Fruit fly (Drosophila melanogaster) whole organism, embryonic: ENCODE data around the gene pod1.
A peak's percentile ranks its signal among the peaks of the same experiment; 100 is the strongest.

ENCODE experiments used
- Atf-2 ChIP-seq: fragments of 200-800 bp; sonication (Bioruptor generic); optimal IDR thresholded peaks from 2 replicates; lab custom pipeline; 2016; ENCODE audit warnings: missing biosample characterization, missing genetic modification characterization
- CG10431 ChIP-seq: fragments of 200-800 bp; sonication (Bioruptor generic); optimal IDR thresholded peaks from 3 replicates; lab custom pipeline; 2018; ENCODE audit warnings: missing biosample characterization, mild to moderate bottlenecking, missing genetic modification characterization
- CG12071 ChIP-seq: fragments of 200-800 bp; sonication (Bioruptor generic); optimal IDR thresholded peaks from 3 replicates; lab custom pipeline; 2018; ENCODE audit warnings: missing biosample characterization, mild to moderate bottlenecking, missing genetic modification characterization
- CG14965 ChIP-seq: fragments of 200-800 bp; sonication (Bioruptor generic); optimal IDR thresholded peaks from 2 replicates; lab custom pipeline; 2016; ENCODE audit warnings: missing biosample characterization, missing genetic modification characterization, borderline replicate concordance
- CG15269 ChIP-seq: fragments of 200-800 bp; sonication (Bioruptor generic); optimal IDR thresholded peaks from 2 replicates; lab custom pipeline; 2018; ENCODE audit warnings: missing biosample characterization, mild to moderate bottlenecking, missing genetic modification characterization, moderate library complexity
- CG32772 ChIP-seq: fragments of 200-800 bp; sonication (Bioruptor generic); IDR thresholded peaks from 2 replicates; pipeline ENCODE4 v1.3.6; 2022; ENCODE audit warnings: missing biosample characterization, missing genetic modification characterization
- CG34376 ChIP-seq: fragments of 200-800 bp; sonication (Bioruptor generic); optimal IDR thresholded peaks from 2 replicates; lab custom pipeline; 2018; ENCODE audit warnings: missing biosample characterization, mild to moderate bottlenecking, missing genetic modification characterization
- CG4360 ChIP-seq: fragments of 200-800 bp; sonication (Bioruptor generic); IDR thresholded peaks from 2 replicates; pipeline ENCODE4 v1.3.6; 2022; ENCODE audit warnings: missing biosample characterization, missing genetic modification characterization
- CG5180 ChIP-seq: fragments of 200-800 bp; sonication (Bioruptor generic); optimal IDR thresholded peaks from 3 replicates; lab custom pipeline; 2017; ENCODE audit warnings: missing biosample characterization, missing genetic modification characterization, mild to moderate bottlenecking, moderate library complexity, missing genetic modification reagents
- CG5245 ChIP-seq: fragments of 200-800 bp; sonication (Bioruptor generic); optimal IDR thresholded peaks from 3 replicates; lab custom pipeline; 2016; ENCODE audit warnings: missing biosample characterization, missing genetic modification characterization
- CG6689 ChIP-seq: fragments of 200-800 bp; sonication (Bioruptor generic); IDR thresholded peaks from 2 replicates; pipeline ENCODE4 v1.3.6; 2022; ENCODE audit warnings: missing biosample characterization, missing genetic modification characterization
- CHES-1-like ChIP-seq: fragments of 200-800 bp; sonication (Bioruptor generic); optimal IDR thresholded peaks from 2 replicates; lab custom pipeline; 2016; ENCODE audit warnings: missing biosample characterization, missing genetic modification characterization
- CoRest ChIP-seq: fragments of 200-800 bp; sonication (Bioruptor generic); optimal IDR thresholded peaks from 3 replicates; lab custom pipeline; 2018; ENCODE audit warnings: missing biosample characterization, mild to moderate bottlenecking, missing genetic modification characterization, moderate library complexity
- D19B ChIP-seq: fragments of 200-800 bp; sonication (Bioruptor generic); optimal IDR thresholded peaks from 2 replicates; lab custom pipeline; 2017; ENCODE audit warnings: missing biosample characterization, mild to moderate bottlenecking, missing genetic modification characterization
- Drgx ChIP-seq: fragments of 200-800 bp; sonication (Bioruptor generic); IDR thresholded peaks from 2 replicates; pipeline ENCODE4 v1.3.6; 2022; ENCODE audit warnings: missing biosample characterization, missing genetic modification characterization
- Fer2 ChIP-seq: fragments of 200-800 bp; sonication (Bioruptor generic); optimal IDR thresholded peaks from 2 replicates; lab custom pipeline; 2018; ENCODE audit warnings: missing biosample characterization, mild to moderate bottlenecking, missing genetic modification characterization, moderate library complexity
- H2.0 ChIP-seq: fragments of 200-800 bp; sonication (Bioruptor generic); IDR thresholded peaks from 2 replicates; pipeline ENCODE4 v1.3.6; 2022; ENCODE audit warnings: missing biosample characterization, missing genetic modification characterization
- Hmr ChIP-seq: fragments of 200-800 bp; sonication (Bioruptor generic); optimal IDR thresholded peaks from 3 replicates; lab custom pipeline; 2017; ENCODE audit warnings: mild to moderate bottlenecking, missing biosample characterization, missing genetic modification reagents, missing genetic modification characterization
- MTF-1 ChIP-seq: fragments of 200-800 bp; sonication (Bioruptor generic); optimal IDR thresholded peaks from 2 replicates; lab custom pipeline; 2018; ENCODE audit warnings: missing biosample characterization, mild to moderate bottlenecking, missing genetic modification characterization, borderline replicate concordance
- Med ChIP-seq: fragments of 200-800 bp; sonication (Bioruptor generic); peaks from one replicate; lab custom pipeline; 2016; ENCODE audit warnings: missing biosample characterization, missing genetic modification characterization, mild to moderate bottlenecking, inconsistent platforms, moderate library complexity
- Sry-β ChIP-seq: fragments of 200-800 bp; sonication (Bioruptor generic); optimal IDR thresholded peaks from 2 replicates; lab custom pipeline; 2018; ENCODE audit warnings: missing biosample characterization, mild to moderate bottlenecking, missing genetic modification characterization, moderate library complexity
- Stat92E ChIP-seq, 3 experiments: fragments of >200 bp in 2 of 3; fragments of 200-800 bp in 1 of 3; sonication (Bioruptor generic) in 1 of 3; optimal IDR thresholded peaks; 2 replicates each; lab custom pipeline; 2017 to 2019; ENCODE audit warnings: missing biosample characterization in 3 of 3, missing genetic modification characterization in 3 of 3, mild to moderate bottlenecking in 1 of 3, moderate library complexity in 1 of 3
- caup ChIP-seq: fragments of 200-800 bp; sonication (Bioruptor generic); optimal IDR thresholded peaks from 3 replicates; lab custom pipeline; 2017; ENCODE audit warnings: missing biosample characterization, mild to moderate bottlenecking, missing genetic modification characterization, moderate library complexity; ENCODE audit not compliant: severe bottlenecking
- chm ChIP-seq: fragments of 200-800 bp; sonication (Bioruptor generic); IDR thresholded peaks from 2 replicates; pipeline ENCODE4 v1.3.6; 2022; ENCODE audit warnings: missing biosample characterization, missing genetic modification characterization
- cwo ChIP-seq: fragments of 200-800 bp; sonication (Bioruptor generic); optimal IDR thresholded peaks from 3 replicates; lab custom pipeline; 2017; ENCODE audit warnings: missing biosample characterization, missing genetic modification characterization, mild to moderate bottlenecking, moderate library complexity, missing genetic modification reagents
- danr ChIP-seq: fragments of 200-800 bp; sonication (Bioruptor generic); IDR thresholded peaks from 2 replicates; pipeline ENCODE4 v1.3.6; 2022; ENCODE audit warnings: missing biosample characterization, missing genetic modification characterization
- dimm ChIP-seq: fragments of 200-800 bp; sonication (Bioruptor generic); IDR thresholded peaks from 2 replicates; pipeline ENCODE4 v1.3.6; 2022; ENCODE audit warnings: missing biosample characterization, missing genetic modification characterization
- dmrt11E ChIP-seq: fragments of 200-800 bp; sonication (Bioruptor generic); optimal IDR thresholded peaks from 3 replicates; lab custom pipeline; 2018; ENCODE audit warnings: missing biosample characterization, mild to moderate bottlenecking, missing genetic modification characterization, moderate library complexity
- dmrt99B ChIP-seq: fragments of 200-800 bp; sonication (Bioruptor generic); optimal IDR thresholded peaks from 2 replicates; lab custom pipeline; 2018; ENCODE audit warnings: missing biosample characterization, mild to moderate bottlenecking, missing genetic modification characterization, moderate library complexity
- fd102C ChIP-seq: fragments of 200-800 bp; sonication (Bioruptor generic); optimal IDR thresholded peaks from 2 replicates; lab custom pipeline; 2018; ENCODE audit warnings: missing biosample characterization, mild to moderate bottlenecking, missing genetic modification characterization, moderate library complexity
- jigr1 ChIP-seq: fragments of 200-800 bp; sonication (Bioruptor generic); IDR thresholded peaks from 3 replicates; pipeline ENCODE4 v1.3.6; 2022; ENCODE audit warnings: missing biosample characterization, missing genetic modification characterization
- mam ChIP-seq: fragments of 200-800 bp; sonication (Bioruptor generic); optimal IDR thresholded peaks from 3 replicates; lab custom pipeline; 2016; ENCODE audit warnings: missing biosample characterization, missing genetic modification characterization
- pros ChIP-seq: fragments of 200-800 bp; sonication (Bioruptor generic); optimal IDR thresholded peaks from 3 replicates; lab custom pipeline; 2019; ENCODE audit warnings: missing biosample characterization, mild to moderate bottlenecking, missing genetic modification characterization, moderate library complexity
- row ChIP-seq: fragments of 200-800 bp; sonication (Bioruptor generic); IDR thresholded peaks from 3 replicates; pipeline ENCODE4 v1.3.6; 2022; ENCODE audit warnings: missing biosample characterization, missing genetic modification characterization
- sug ChIP-seq: fragments of 200-800 bp; optimal IDR thresholded peaks from 2 replicates; lab custom pipeline; 2019; ENCODE audit warnings: missing biosample characterization, mild to moderate bottlenecking, missing genetic modification characterization, moderate library complexity
- tgo ChIP-seq: fragments of 200-800 bp; sonication (Bioruptor generic); IDR thresholded peaks from 3 replicates; pipeline ENCODE4 v1.3.6; 2022; ENCODE audit warnings: missing biosample characterization, missing genetic modification characterization
- ttk ChIP-seq: fragments of 200-800 bp; sonication (Bioruptor generic); IDR thresholded peaks from 2 replicates; pipeline ENCODE4 v2.1.2; 2022; ENCODE audit warnings: missing biosample characterization, missing genetic modification characterization
- z ChIP-seq: fragments of 200-800 bp; sonication (Bioruptor generic); IDR thresholded peaks from 3 replicates; pipeline ENCODE4 v1.3.6; 2022; ENCODE audit warnings: missing biosample characterization, missing genetic modification characterization

Gene pod1

DNA sequence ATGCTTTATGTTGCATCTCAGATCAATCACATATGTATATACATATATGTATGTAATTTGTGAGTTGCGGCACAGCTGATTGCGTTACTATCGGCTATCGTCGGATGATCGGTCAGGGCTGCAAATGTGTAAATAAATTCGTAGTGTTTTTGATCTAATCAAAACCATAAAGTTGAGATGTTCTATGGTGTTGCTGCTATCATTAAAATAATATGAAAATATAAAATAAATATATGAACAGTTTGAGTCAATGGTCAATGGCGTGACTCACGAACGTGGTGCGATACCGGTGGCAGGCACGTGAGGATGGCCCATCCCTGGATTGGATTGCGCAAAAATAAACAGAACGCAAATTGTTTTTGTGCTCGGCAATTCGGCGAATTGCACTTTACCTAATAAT is 32.6 kb upstream of the pod1 start, which contains the start of gene Coq7 (continued):
- TF ChIP-seq CG6689 (GFP tag; lab: Robert Waterston, UW), result peak; percentile 92
- TF ChIP-seq ttk (GFP tag; lab: Robert Waterston, UW), result peak; percentile 88
- peak; percentile 5 for TF ChIP-seq CHES-1-like (GFP tag; lab: Kevin White, UChicago)
- TF ChIP-seq CG10431 (GFP tag; lab: Kevin White, UChicago), result no peak
- TF ChIP-seq CG12071 (GFP tag; lab: Kevin White, UChicago), result no peak
- peak; percentile 83 for TF ChIP-seq Drgx (GFP tag; lab: Robert Waterston, UW)
- peak; percentile 83 for TF ChIP-seq caup (GFP tag; lab: Kevin White, UChicago)
- TF ChIP-seq dmrt11E (tag; lab: Kevin White, UChicago), result peak; percentile 89
- TF ChIP-seq jigr1, result peak; percentile 84; the same call in 2 of the 3 replicates
- TF ChIP-seq dimm (GFP tag; lab: Robert Waterston, UW), result 0 out of 2 replicates have a peak, but pooled peaks have one; percentile 21

DNA sequence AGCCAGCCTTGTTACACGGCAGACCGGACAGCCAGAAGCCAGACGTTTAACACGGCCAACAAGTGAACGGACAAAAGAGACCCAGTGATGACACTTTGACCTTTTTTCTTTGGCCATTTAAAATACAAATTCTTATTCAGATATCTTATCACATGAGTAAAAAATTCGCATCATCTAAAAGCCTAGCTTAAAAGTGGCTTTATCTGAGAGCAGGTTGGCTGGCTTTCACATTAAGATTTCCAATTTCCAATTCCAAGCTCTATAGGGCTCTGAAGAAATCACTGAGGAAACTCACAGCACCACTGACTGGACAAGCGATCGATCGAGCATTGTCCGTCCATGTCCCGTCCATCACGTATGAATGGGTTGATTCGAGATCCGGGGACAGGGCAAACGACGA is 27.9 kb upstream of the pod1 start:
- TF ChIP-seq CG5180 (GFP tag; lab: Kevin White, UChicago) (peak; percentile 89), Med (peak; percentile 43), H2.0 (GFP tag; lab: Robert Waterston, UW) (no peak), CG32772 (GFP tag; lab: Robert Waterston, UW) (no peak), Sry-β (peak; percentile 81), row (GFP tag; lab: Robert Waterston, UW) (peak; percentile 62), CG15269 (tag; lab: Kevin White, UChicago) (peak; percentile 46), Atf-2 (GFP tag; lab: Kevin White, UChicago) (no peak)
- TF ChIP-seq, all 482 proteins: peak for 5

DNA sequence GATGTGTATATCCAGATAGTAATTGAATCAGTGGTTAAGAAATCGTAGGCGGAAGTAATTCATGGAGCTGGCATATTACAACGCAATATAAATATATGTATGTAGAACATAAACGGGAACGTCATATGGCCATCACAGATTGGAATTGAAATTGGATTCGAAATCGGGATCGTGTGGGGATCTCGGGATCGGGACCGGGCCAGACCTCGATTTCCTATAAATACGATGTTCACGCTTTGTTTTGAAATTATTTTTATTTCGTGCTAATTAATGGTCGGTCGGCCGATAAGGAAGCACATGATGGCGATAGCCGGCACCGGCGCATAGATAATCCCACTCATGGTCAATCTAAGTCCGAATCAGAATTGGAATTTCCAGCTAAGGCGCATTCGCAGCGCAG is 27.2 kb upstream of the pod1 start:
- peak; percentile 47 for TF ChIP-seq CG34376 (GFP tag; lab: Kevin White, UChicago)
- TF ChIP-seq sug (tag; lab: Kevin White, UChicago), result peak; percentile 6
- no peak for TF ChIP-seq fd102C (GFP tag; lab: Kevin White, UChicago)
- TF ChIP-seq, all 482 proteins: peak for 2

DNA sequence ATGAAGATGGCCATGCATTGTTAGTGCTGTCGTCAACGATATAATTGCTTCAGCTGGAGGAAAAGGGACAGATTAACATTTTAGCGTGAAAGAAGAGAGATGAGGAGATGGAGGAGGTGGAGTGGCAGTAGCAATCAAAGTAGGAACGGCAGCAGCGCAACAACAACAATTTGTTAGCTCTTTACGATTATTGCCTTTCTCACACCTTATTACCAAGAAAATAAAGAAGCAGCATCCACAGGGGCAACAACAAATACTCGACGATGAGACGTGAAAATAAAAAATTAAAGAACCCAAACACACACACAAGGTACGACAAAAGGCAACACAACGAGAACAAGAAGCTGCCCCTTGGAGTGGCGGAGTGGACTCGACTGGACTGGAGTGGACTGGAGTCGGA is 26.6 kb upstream of the pod1 start:
- TF ChIP-seq CG14965, result no peak
- no peak for TF ChIP-seq MTF-1 (GFP tag; lab: Kevin White, UChicago)
- TF ChIP-seq tgo (GFP tag; lab: Robert Waterston, UW), result no peak
- TF ChIP-seq danr (GFP tag; lab: Robert Waterston, UW), result no peak
- peak; percentile 10 for TF ChIP-seq pros (GFP tag; lab: Kevin White, UChicago)
- no peak for TF ChIP-seq D19B
- TF ChIP-seq mam (GFP tag; lab: Kevin White, UChicago), result no peak
- TF ChIP-seq z (GFP tag; lab: Robert Waterston, UW), result peak; percentile 18; the same call in 1 of the 3 replicates
- peak in 1 of 3 experiments; percentile 67 for TF ChIP-seq Stat92E (GFP tag; optimal IDR thresholded peaks at IDR 0.05; lab: Kevin White, UChicago)
- TF ChIP-seq CoRest (tag; lab: Kevin White, UChicago), result no peak
- no peak for TF ChIP-seq cwo (GFP tag; lab: Kevin White, UChicago)
- TF ChIP-seq dmrt99B (tag; lab: Kevin White, UChicago), result no peak
- peak; percentile 73 for TF ChIP-seq CG4360
- no peak for TF ChIP-seq sug (tag; lab: Kevin White, UChicago)
- TF ChIP-seq CG5245 (GFP tag; lab: Kevin White, UChicago), result no peak
- TF ChIP-seq Fer2 (tag; lab: Kevin White, UChicago), result no peak
- TF ChIP-seq chm (GFP tag; lab: Robert Waterston, UW), result no peak
- TF ChIP-seq Hmr (GFP tag; lab: Kevin White, UChicago), result no peak
